Worm (Caenorhabditis elegans): ENCODE measurements around the gene F40F12.3.

DNA sequence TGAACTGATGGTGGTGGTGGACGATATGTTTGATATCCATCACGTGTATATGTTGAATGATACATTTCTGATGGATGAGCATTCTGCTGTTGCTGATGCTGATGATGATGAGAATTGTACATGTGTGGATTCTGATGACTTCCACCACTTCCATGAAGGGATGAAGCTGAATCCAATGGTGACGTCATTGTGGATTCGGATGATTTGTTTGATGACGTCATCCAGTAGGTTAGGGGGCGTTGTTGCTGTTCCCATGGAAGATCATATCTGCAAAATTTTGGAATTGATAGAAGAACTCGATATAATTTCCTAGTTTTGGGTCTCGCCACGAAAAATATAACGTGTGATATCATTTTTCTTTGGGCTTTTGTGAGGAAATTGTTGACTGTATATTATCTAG lies 42.8 kb upstream of the F40F12.3 start:
- TF ChIP-seq mep-1 (tag; optimal IDR thresholded peaks at IDR 0.05): no peak
- no peak for TF ChIP-seq Y116A8C.19 (tag; optimal IDR thresholded peaks at IDR 0.05; ENCODE audit: borderline replicate concordance)
- no peak for TF ChIP-seq lin-14 (GFP tag; optimal IDR thresholded peaks at IDR 0.05)
- TF ChIP-seq nhr-11 (tag; optimal IDR thresholded peaks at IDR 0.05): no peak
- TF ChIP-seq alr-1 (tag; optimal IDR thresholded peaks at IDR 0.05; ENCODE audit: borderline replicate concordance): no peak
- TF ChIP-seq C16A3.4 (tag; optimal IDR thresholded peaks at IDR 0.05): no peak
- TF ChIP-seq unc-62 (GFP tag; optimal IDR thresholded peaks at IDR 0.05): no peak
- TF ChIP-seq elt-2 (tag; optimal IDR thresholded peaks at IDR 0.05): no peak
- TF ChIP-seq pag-3 (tag; optimal IDR thresholded peaks at IDR 0.05; ENCODE audit: borderline replicate concordance, insufficient read depth): no peak
- TF ChIP-seq lsy-2 (tag; optimal IDR thresholded peaks at IDR 0.05): no peak
- no peak for TF ChIP-seq fkh-10 (GFP tag; optimal IDR thresholded peaks at IDR 0.05)
- TF ChIP-seq sptf-1 (tag; optimal IDR thresholded peaks at IDR 0.05): no peak
- no peak for TF ChIP-seq lin-15B (tag; optimal IDR thresholded peaks at IDR 0.05)
